Worm (Caenorhabditis elegans) whole organism, L1 larva: Measurements from ENCODE around the gene T02B11.4.

Experiments used
- C34B4.2 ChIP-seq: sonication (generic microtip); optimal IDR thresholded peaks from 2 replicates; lab custom pipeline; 2017; ENCODE audit warnings: mild to moderate bottlenecking, missing genetic modification characterization, missing compliant biosample characterization
- F16B12.6 ChIP-seq: fragments of 150-350 bp; optimal IDR thresholded peaks from 2 replicates; lab custom pipeline; 2014; ENCODE audit warnings: missing biosample characterization, missing genetic modification characterization
- alr-1 ChIP-seq: fragments of 200-800 bp; sonication (Bioruptor generic); optimal IDR thresholded peaks from 2 replicates; lab custom pipeline; 2018; ENCODE audit warnings: borderline replicate concordance, mild to moderate bottlenecking, missing genetic modification characterization, missing compliant biosample characterization
- aly-2 ChIP-seq: fragments of 150-350 bp; optimal IDR thresholded peaks from 2 replicates; lab custom pipeline; 2014; ENCODE audit warnings: missing biosample characterization, missing genetic modification characterization
- ceh-63 ChIP-seq: fragments of 200-800 bp; sonication (Bioruptor generic); optimal IDR thresholded peaks from 2 replicates; lab custom pipeline; 2018; ENCODE audit warnings: mild to moderate bottlenecking, missing genetic modification characterization, missing compliant biosample characterization
- ceh-8 ChIP-seq: fragments of 200-800 bp; sonication (Bioruptor generic); optimal IDR thresholded peaks from 2 replicates; lab custom pipeline; 2018; ENCODE audit warnings: mild to moderate bottlenecking, missing genetic modification characterization, moderate library complexity, missing compliant biosample characterization
- ceh-82 ChIP-seq, 3 experiments: fragments of 150-350 bp in 1 of 3; sonication (generic microtip) in 2 of 3; optimal IDR thresholded peaks; 2 replicates each; lab custom pipeline; 2014 to 2017; ENCODE audit warnings: missing biosample characterization in 3 of 3, missing genetic modification characterization in 3 of 3
- ceh-88 ChIP-seq: fragments of 200-800 bp; sonication (Bioruptor generic); IDR thresholded peaks from 2 replicates; pipeline ENCODE4 v1.3.6; 2022; ENCODE audit warnings: missing genetic modification characterization, missing compliant biosample characterization
- ceh-90 ChIP-seq: sonication (generic microtip); optimal IDR thresholded peaks from 2 replicates; lab custom pipeline; 2016; ENCODE audit warnings: missing genetic modification characterization, missing compliant biosample characterization
- ces-1 ChIP-seq: fragments of 150-350 bp; optimal IDR thresholded peaks from 2 replicates; lab custom pipeline; 2014; ENCODE audit warnings: missing biosample characterization, missing genetic modification reagents, missing genetic modification characterization
- dpl-1 ChIP-seq, 3 experiments: fragments of 150-350 bp in 2 of 3; sonication (generic microtip) in 1 of 3; optimal IDR thresholded peaks; 2 replicates each; lab custom pipeline; 2014 to 2017; ENCODE audit warnings: missing biosample characterization in 3 of 3, missing genetic modification characterization in 3 of 3, missing genetic modification reagents in 3 of 3
- egl-13 ChIP-seq: sonication (generic microtip); optimal IDR thresholded peaks from 2 replicates; lab custom pipeline; 2016; ENCODE audit warnings: missing genotype, missing genetic modification reagents, missing genetic modification characterization, missing compliant biosample characterization
- egl-27 ChIP-seq, 2 experiments: fragments of 150-350 bp in 1 of 2; sonication (generic microtip); optimal IDR thresholded peaks; 3 replicates each; lab custom pipeline; 2017 to 2018; ENCODE audit warnings: missing biosample characterization in 2 of 2, missing genetic modification characterization in 2 of 2, missing genetic modification reagents in 2 of 2
- elt-2 ChIP-seq: sonication (generic microtip); optimal IDR thresholded peaks from 2 replicates; lab custom pipeline; 2016; ENCODE audit warnings: missing genetic modification characterization, mild to moderate bottlenecking, inconsistent platforms, missing compliant biosample characterization, missing genetic modification reagents
- elt-3 ChIP-seq, 6 experiments: fragments of 150-350 bp in 1 of 6; sonication (generic microtip); optimal IDR thresholded peaks; 2 replicates each; lab custom pipeline; 2017 to 2018; ENCODE audit warnings: missing biosample characterization in 6 of 6, missing genetic modification characterization in 6 of 6, inconsistent platforms in 1 of 6
- ets-5 ChIP-seq: fragments of 200-800 bp; sonication (Bioruptor generic); IDR thresholded peaks from 2 replicates; pipeline ENCODE4 v1.3.6; 2022; ENCODE audit warnings: missing genetic modification characterization, missing compliant biosample characterization
- fkh-10 ChIP-seq: sonication (generic microtip); optimal IDR thresholded peaks from 2 replicates; lab custom pipeline; 2017; ENCODE audit warnings: missing biosample characterization, missing genetic modification reagents, missing genetic modification characterization
- fkh-8 ChIP-seq: sonication (generic microtip); optimal IDR thresholded peaks from 2 replicates; lab custom pipeline; 2016; ENCODE audit warnings: mild to moderate bottlenecking, missing genetic modification characterization, missing compliant biosample characterization
- fos-1 ChIP-seq: fragments of 150-350 bp; optimal IDR thresholded peaks from 2 replicates; lab custom pipeline; 2014; ENCODE audit warnings: missing biosample characterization, missing genetic modification characterization
- hlh-4 ChIP-seq: sonication (generic microtip); optimal IDR thresholded peaks from 2 replicates; lab custom pipeline; 2016; ENCODE audit warnings: mild to moderate bottlenecking, missing genetic modification characterization, missing compliant biosample characterization
- isw-1 ChIP-seq: fragments of 200-800 bp; sonication (Bioruptor generic); IDR thresholded peaks from 2 replicates; pipeline ENCODE4 v1.3.6; 2022; ENCODE audit warnings: missing genetic modification characterization, missing compliant biosample characterization
- jun-1 ChIP-seq: fragments of 150-350 bp; optimal IDR thresholded peaks from 2 replicates; lab custom pipeline; 2014; ENCODE audit warnings: missing biosample characterization, missing genetic modification reagents, missing genetic modification characterization
- lin-13 ChIP-seq: fragments of 150-350 bp; optimal IDR thresholded peaks from 2 replicates; lab custom pipeline; 2014; ENCODE audit warnings: missing biosample characterization, missing genetic modification reagents, missing genetic modification characterization
- lin-15B ChIP-seq: fragments of 150-350 bp; sonication (generic microtip); optimal IDR thresholded peaks from 3 replicates; lab custom pipeline; 2014; ENCODE audit warnings: missing biosample characterization, missing genetic modification characterization
- lin-35 ChIP-seq, 2 experiments: fragments of 150-350 bp; optimal IDR thresholded peaks; 2 replicates each; lab custom pipeline; 2014; ENCODE audit warnings: missing biosample characterization in 2 of 2, missing genetic modification characterization in 2 of 2, missing genetic modification reagents in 2 of 2
- lsy-2 ChIP-seq, 2 experiments: fragments of 150-350 bp; optimal IDR thresholded peaks; 2 replicates each; lab custom pipeline; 2014; ENCODE audit warnings: missing biosample characterization in 2 of 2, missing genetic modification characterization in 2 of 2
- mdl-1 ChIP-seq, 2 experiments: fragments of 150-350 bp; optimal IDR thresholded peaks; 2 replicates each; lab custom pipeline; 2014 to 2017; ENCODE audit warnings: missing biosample characterization in 2 of 2, missing genetic modification characterization in 2 of 2, inconsistent platforms in 1 of 2
- mef-2 ChIP-seq: fragments of 150-350 bp; optimal IDR thresholded peaks from 2 replicates; lab custom pipeline; 2014; ENCODE audit warnings: missing biosample characterization, missing genetic modification characterization
- mep-1 ChIP-seq: fragments of 150-350 bp; optimal IDR thresholded peaks from 2 replicates; lab custom pipeline; 2014; ENCODE audit warnings: missing biosample characterization, missing genetic modification characterization
- nhr-12 ChIP-seq: sonication (generic microtip); optimal IDR thresholded peaks from 2 replicates; lab custom pipeline; 2017; ENCODE audit warnings: missing biosample characterization, missing genetic modification characterization
- nhr-28 ChIP-seq: fragments of 150-350 bp; optimal IDR thresholded peaks from 2 replicates; lab custom pipeline; 2014; ENCODE audit warnings: missing biosample characterization, missing genetic modification characterization
- nhr-47 ChIP-seq: sonication (generic microtip); optimal IDR thresholded peaks from 2 replicates; lab custom pipeline; 2016; ENCODE audit warnings: mild to moderate bottlenecking, missing genetic modification characterization, moderate library complexity, missing compliant biosample characterization
- nhr-77 ChIP-seq: fragments of 150-350 bp; optimal IDR thresholded peaks from 2 replicates; lab custom pipeline; 2014; ENCODE audit warnings: missing biosample characterization, missing genetic modification characterization
- nhr-84 ChIP-seq: sonication (generic microtip); optimal IDR thresholded peaks from 2 replicates; lab custom pipeline; 2017; ENCODE audit warnings: missing biosample characterization, missing genetic modification characterization
- nhr-85 ChIP-seq: sonication (generic microtip); peaks from one replicate; lab custom pipeline; 2016; ENCODE audit warnings: missing genetic modification characterization, inconsistent platforms, missing compliant biosample characterization
- nhr-90 ChIP-seq: sonication (generic microtip); optimal IDR thresholded peaks from 2 replicates; lab custom pipeline; 2016; ENCODE audit warnings: mild to moderate bottlenecking, missing genetic modification characterization, missing compliant biosample characterization; ENCODE audit not compliant: poor library complexity
- pax-3 ChIP-seq: fragments of 200-800 bp; sonication (Bioruptor generic); optimal IDR thresholded peaks from 2 replicates; lab custom pipeline; 2018; ENCODE audit warnings: mild to moderate bottlenecking, missing genetic modification characterization, moderate library complexity, missing compliant biosample characterization
- rnt-1 ChIP-seq: sonication (generic microtip); optimal IDR thresholded peaks from 2 replicates; lab custom pipeline; 2016; ENCODE audit warnings: mild to moderate bottlenecking, missing genetic modification characterization, moderate library complexity, missing compliant biosample characterization
- snu-23 ChIP-seq: sonication (generic microtip); optimal IDR thresholded peaks from 2 replicates; lab custom pipeline; 2016; ENCODE audit warnings: missing genetic modification characterization, missing compliant biosample characterization
- sox-4 ChIP-seq: sonication (generic microtip); optimal IDR thresholded peaks from 2 replicates; lab custom pipeline; 2016; ENCODE audit warnings: missing genetic modification characterization, missing compliant biosample characterization
- swsn-7 ChIP-seq: sonication (generic microtip); optimal IDR thresholded peaks from 2 replicates; lab custom pipeline; 2016; ENCODE audit warnings: missing genetic modification characterization, missing compliant biosample characterization
- tlp-1 ChIP-seq: fragments of 150-350 bp; optimal IDR thresholded peaks from 2 replicates; lab custom pipeline; 2014; ENCODE audit warnings: missing biosample characterization, missing genetic modification characterization
- unc-30 ChIP-seq: sonication (generic microtip); optimal IDR thresholded peaks from 2 replicates; lab custom pipeline; 2017; ENCODE audit warnings: missing biosample characterization, missing genetic modification characterization
- unc-62 ChIP-seq: fragments of 150-350 bp; optimal IDR thresholded peaks from 2 replicates; lab custom pipeline; 2014; ENCODE audit warnings: missing biosample characterization, missing genetic modification reagents, missing genetic modification characterization
- unc-86 ChIP-seq: sonication (generic microtip); optimal IDR thresholded peaks from 2 replicates; lab custom pipeline; 2016; ENCODE audit warnings: missing genetic modification characterization, missing compliant biosample characterization
- unc-98 ChIP-seq: fragments of 200-800 bp; sonication (Bioruptor generic); IDR thresholded peaks from 2 replicates; pipeline ENCODE4 v1.3.6; 2022; ENCODE audit warnings: missing genetic modification characterization, missing compliant biosample characterization
- zip-4 ChIP-seq: fragments of 200-800 bp; sonication (Bioruptor generic); optimal IDR thresholded peaks from 2 replicates; lab custom pipeline; 2018; ENCODE audit warnings: mild to moderate bottlenecking, missing genetic modification characterization, moderate library complexity, missing compliant biosample characterization
- ztf-11 ChIP-seq, 2 experiments: sonication (generic microtip); optimal IDR thresholded peaks; 2 replicates each; lab custom pipeline; 2016 to 2017; ENCODE audit warnings: missing genetic modification characterization in 2 of 2, missing biosample characterization in 1 of 2, missing compliant biosample characterization in 1 of 2

T02B11.4 gene

DNA sequence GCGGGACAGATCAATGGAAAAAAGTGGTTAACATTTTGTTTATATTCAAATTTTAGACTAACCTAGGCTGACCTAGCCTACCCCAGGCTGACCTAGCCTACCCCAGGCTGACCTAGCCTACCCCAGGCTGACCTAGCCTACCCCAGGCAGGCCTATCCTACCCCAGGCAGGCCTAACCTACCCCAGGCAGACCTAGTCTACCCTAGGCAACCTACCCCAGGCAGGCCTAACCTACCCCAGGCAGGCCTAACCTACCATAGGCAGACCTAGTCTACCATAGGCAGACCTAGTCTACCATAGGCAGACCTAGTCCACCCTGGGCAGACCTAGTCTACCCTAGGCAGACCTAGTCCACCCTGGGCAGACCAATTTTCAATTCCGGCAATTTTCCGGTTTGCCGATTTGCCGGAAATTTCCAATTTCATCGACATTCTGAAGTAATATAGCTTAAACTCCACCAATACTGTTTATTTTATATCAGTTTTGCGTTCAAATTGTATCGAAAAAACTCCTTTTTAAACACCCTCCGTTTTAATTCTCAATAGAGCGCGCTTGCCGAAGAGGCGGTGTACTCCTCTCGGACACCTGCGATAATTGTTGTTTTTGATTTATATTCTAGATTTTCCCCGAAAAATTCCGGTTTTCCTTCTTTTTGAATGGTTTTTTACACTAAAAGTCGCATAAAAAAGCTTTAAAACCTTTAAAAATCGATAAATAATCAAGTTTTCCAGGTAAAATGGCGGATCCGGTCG is 33.5 kb upstream of the T02B11.4 start, which contains the start of gene trm-2A (continued):
- no peak for TF ChIP-seq tlp-1 (tag; lab: Kevin White, UChicago)
- TF ChIP-seq swsn-7 (tag; lab: Kevin White, UChicago) = peak; percentile 83
- TF ChIP-seq hlh-4 (tag; lab: Kevin White, UChicago) = no peak
- peak; percentile 50 for TF ChIP-seq F16B12.6 (tag; lab: Kevin White, UChicago)
- TF ChIP-seq lsy-2 (tag; optimal IDR thresholded peaks at IDR 0.05; lab: Kevin White, UChicago) = peak; percentile 83 to 88
- peak; percentile 57 for TF ChIP-seq fos-1
- TF ChIP-seq unc-86 (tag; lab: Kevin White, UChicago) = peak; percentile 63
- no peak for TF ChIP-seq nhr-28 (tag; lab: Kevin White, UChicago)
- TF ChIP-seq C34B4.2 (tag; lab: Kevin White, UChicago) = no peak
- TF ChIP-seq nhr-90 (tag; lab: Kevin White, UChicago) = peak; percentile 85
- no peak for TF ChIP-seq unc-62 (GFP tag; lab: Kevin White, UChicago)
- no peak for TF ChIP-seq nhr-12 (tag; lab: Kevin White, UChicago)
- TF ChIP-seq isw-1 (GFP tag; lab: Robert Waterston, UW) = peak; percentile 64
- TF ChIP-seq fkh-8 (tag; lab: Kevin White, UChicago) = peak; percentile 76

DNA sequence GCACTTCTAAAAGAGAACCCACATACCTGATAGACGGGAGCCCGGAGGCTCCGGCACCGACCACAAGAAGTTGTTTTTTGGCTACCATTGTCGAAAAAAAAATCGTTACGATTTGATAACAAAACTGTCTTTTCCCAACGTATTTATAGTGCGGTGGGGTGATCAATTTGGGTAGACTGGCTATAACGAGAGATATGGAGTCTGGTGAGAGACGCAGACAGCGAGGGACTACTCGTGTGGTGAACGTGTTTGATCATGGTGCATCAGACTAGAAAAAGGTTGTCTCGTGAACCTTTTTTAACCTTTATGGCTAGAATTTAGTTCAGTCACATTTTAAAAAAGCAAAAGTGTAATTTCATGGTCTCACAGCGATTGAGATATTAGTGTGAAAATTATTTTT is 32.5 kb upstream of the T02B11.4 start, which contains the start of gene fmo-5:
Gene fmo-5, minus strand, starts transcription at position 206 of the 400 bp plus-strand sequence.
- TF ChIP-seq dpl-1 (GFP tag; optimal IDR thresholded peaks at IDR 0.05; lab: Kevin White, UChicago) = peak in 2 of 3 experiments; percentile 42 to 57
- peak; percentile 66 for TF ChIP-seq nhr-90 (tag; lab: Kevin White, UChicago)
- no peak for TF ChIP-seq ceh-88 (GFP tag; lab: Robert Waterston, UW)
- TF ChIP-seq egl-13 (tag; lab: Kevin White, UChicago) = no peak
- TF ChIP-seq swsn-7 (tag; lab: Kevin White, UChicago) = no peak
- no peak for TF ChIP-seq ets-5
- TF ChIP-seq sox-4 = no peak
- TF ChIP-seq unc-98 (GFP tag; lab: Robert Waterston, UW) = no peak
- no peak for TF ChIP-seq nhr-12 (tag; lab: Kevin White, UChicago)
- no peak for TF ChIP-seq mef-2 (tag; lab: Kevin White, UChicago)
- TF ChIP-seq jun-1 (tag; lab: Kevin White, UChicago) = no peak
- TF ChIP-seq lin-15B = no peak
- TF ChIP-seq pax-3 (tag; lab: Kevin White, UChicago) = no peak
- peak in 3 of 6 experiments; percentile 18 to 60 (median 42) for TF ChIP-seq elt-3 (tag; optimal IDR thresholded peaks at IDR 0.05; lab: Kevin White, UChicago)
- TF ChIP-seq F16B12.6 (tag; lab: Kevin White, UChicago) = peak; percentile 15
- peak; percentile 48 to 78 for TF ChIP-seq lin-35 (GFP tag; optimal IDR thresholded peaks at IDR 0.05; lab: Kevin White, UChicago)
- no peak for TF ChIP-seq unc-62 (GFP tag; lab: Kevin White, UChicago)
- no peak for TF ChIP-seq fkh-8 (tag; lab: Kevin White, UChicago)
- no peak for TF ChIP-seq nhr-77
- peak; percentile 73 for TF ChIP-seq nhr-85 (tag; lab: Kevin White, UChicago)
- no peak for TF ChIP-seq mep-1
- no peak for TF ChIP-seq ztf-11 (tag; optimal IDR thresholded peaks at IDR 0.05; lab: Kevin White, UChicago)
- TF ChIP-seq unc-30 (tag; lab: Kevin White, UChicago) = no peak
- TF ChIP-seq lin-13 (GFP tag; lab: Kevin White, UChicago) = no peak
- no peak for TF ChIP-seq ceh-82 (tag; optimal IDR thresholded peaks at IDR 0.05; lab: Kevin White, UChicago)
- no peak for TF ChIP-seq egl-27 (tag; optimal IDR thresholded peaks at IDR 0.05; lab: Kevin White, UChicago)
- no peak for TF ChIP-seq zip-4 (GFP tag; lab: Kevin White, UChicago)
- TF ChIP-seq ceh-90 = no peak
- no peak for TF ChIP-seq aly-2
- no peak for TF ChIP-seq ces-1 (GFP tag; lab: Kevin White, UChicago)
- peak; percentile 35 for TF ChIP-seq nhr-47 (tag; lab: Kevin White, UChicago)
- TF ChIP-seq rnt-1 = peak; percentile 46
- TF ChIP-seq ceh-63 (GFP tag; lab: Kevin White, UChicago) = no peak
- TF ChIP-seq nhr-84 (tag; lab: Kevin White, UChicago) = no peak
- no peak for TF ChIP-seq nhr-28 (tag; lab: Kevin White, UChicago)
- TF ChIP-seq mdl-1 (tag; optimal IDR thresholded peaks at IDR 0.05; lab: Kevin White, UChicago) = peak in 1 of 2 experiments; percentile 73
- no peak for TF ChIP-seq alr-1 (tag; lab: Kevin White, UChicago)
- peak; percentile 49 for TF ChIP-seq elt-2 (tag; lab: Kevin White, UChicago)
- TF ChIP-seq fkh-10 = no peak
- TF ChIP-seq ceh-8 (GFP tag; lab: Kevin White, UChicago) = no peak
- peak; percentile 64 for TF ChIP-seq snu-23 (GFP tag; lab: Kevin White, UChicago)
- TF ChIP-seq hlh-4 (tag; lab: Kevin White, UChicago) = no peak
